Worm (Caenorhabditis elegans) whole organism, L3 larva: ENCODE data around the gene Y37A1A.4.

Experiments
- aly-2 ChIP-seq: fragments of 150-350 bp; optimal IDR thresholded peaks from 2 replicates; lab custom pipeline; 2014; ENCODE audit warnings: missing biosample characterization, missing genetic modification characterization
- ceh-9 ChIP-seq: sonication (generic microtip); optimal IDR thresholded peaks from 2 replicates; lab custom pipeline; 2018; ENCODE audit warnings: missing biosample characterization, missing genetic modification characterization
- elt-1 ChIP-seq: fragments of 150-350 bp; optimal IDR thresholded peaks from 2 replicates; lab custom pipeline; 2014; ENCODE audit warnings: missing biosample characterization, missing genetic modification characterization
- elt-2 ChIP-seq: sonication (generic microtip); optimal IDR thresholded peaks from 2 replicates; lab custom pipeline; 2016; ENCODE audit warnings: missing genetic modification reagents, mild to moderate bottlenecking, missing genetic modification characterization, missing compliant biosample characterization
- elt-3 ChIP-seq, 3 experiments: fragments of 150-350 bp in 1 of 3; sonication (generic microtip) in 2 of 3; optimal IDR thresholded peaks; 2 replicates in 2 of 3; 4 replicates in 1 of 3; lab custom pipeline; 2014 to 2017; ENCODE audit warnings: missing biosample characterization in 3 of 3, missing genetic modification characterization in 3 of 3
- nhr-11 ChIP-seq: fragments of 150-350 bp; optimal IDR thresholded peaks from 2 replicates; lab custom pipeline; 2014; ENCODE audit warnings: missing biosample characterization, missing genetic modification characterization
- nhr-23 ChIP-seq: fragments of 150-350 bp; optimal IDR thresholded peaks from 2 replicates; lab custom pipeline; 2014; ENCODE audit warnings: missing biosample characterization, missing genetic modification reagents, missing genetic modification characterization
- nhr-237 ChIP-seq: fragments of 150-350 bp; optimal IDR thresholded peaks from 2 replicates; lab custom pipeline; 2014; ENCODE audit warnings: missing biosample characterization, missing genetic modification characterization
- nhr-25 ChIP-seq: sonication (generic microtip); optimal IDR thresholded peaks from 2 replicates; lab custom pipeline; 2017; ENCODE audit warnings: missing biosample characterization, missing genetic modification characterization
- pha-4 ChIP-seq: fragments of 150-350 bp; optimal IDR thresholded peaks from 2 replicates; lab custom pipeline; 2014; ENCODE audit warnings: missing biosample characterization, missing genetic modification reagents, missing genetic modification characterization
- tbx-2 ChIP-seq: sonication (generic microtip); optimal IDR thresholded peaks from 2 replicates; lab custom pipeline; 2016; ENCODE audit warnings: mild to moderate bottlenecking, missing genetic modification characterization, missing compliant biosample characterization
- unc-39 ChIP-seq: sonication (generic microtip); optimal IDR thresholded peaks from 4 replicates; lab custom pipeline; 2017; ENCODE audit warnings: missing biosample characterization, missing genetic modification characterization

ce11 chrIV:14001782-14002181, 67.6 kb downstream of the Y37A1A.4 start:
- no peak for TF ChIP-seq nhr-23 (tag; lab: Kevin White, UChicago)
- no peak for TF ChIP-seq aly-2 (tag; lab: Kevin White, UChicago)
- TF ChIP-seq unc-39: no peak
- TF ChIP-seq nhr-11 (tag; lab: Kevin White, UChicago): no peak
- no peak for TF ChIP-seq pha-4 (tag; lab: Kevin White, UChicago)
- no peak for TF ChIP-seq elt-2 (tag; lab: Kevin White, UChicago)
- TF ChIP-seq elt-1: no peak
- TF ChIP-seq tbx-2 (tag; lab: Kevin White, UChicago): no peak
- no peak for TF ChIP-seq nhr-25 (tag; lab: Kevin White, UChicago)
- no peak for TF ChIP-seq ceh-9 (tag; lab: Kevin White, UChicago)
- TF ChIP-seq nhr-237 (tag; lab: Kevin White, UChicago): no peak
- TF ChIP-seq elt-3 (tag; optimal IDR thresholded peaks at IDR 0.05; lab: Kevin White, UChicago): no peak
